Worm (Caenorhabditis elegans) whole organism, L1 larva: ENCODE results near the gene F47E1.1.

Source experiments
- C04F5.9 ChIP-seq: sonication (generic microtip); optimal IDR thresholded peaks from 2 replicates; lab custom pipeline; 2016; ENCODE audit warnings: missing genetic modification characterization, missing compliant biosample characterization
- F16B12.6 ChIP-seq: fragments of 150-350 bp; optimal IDR thresholded peaks from 2 replicates; lab custom pipeline; 2014; ENCODE audit warnings: missing biosample characterization, missing genetic modification characterization
- aha-1 ChIP-seq: fragments of 150-350 bp; optimal IDR thresholded peaks from 2 replicates; lab custom pipeline; 2014; ENCODE audit warnings: missing biosample characterization, missing genetic modification characterization
- alr-1 ChIP-seq: fragments of 200-800 bp; sonication (Bioruptor generic); optimal IDR thresholded peaks from 2 replicates; lab custom pipeline; 2018; ENCODE audit warnings: borderline replicate concordance, mild to moderate bottlenecking, missing genetic modification characterization, missing compliant biosample characterization
- ama-1 ChIP-seq: fragments of 150-350 bp; optimal IDR thresholded peaks from 2 replicates; lab custom pipeline; 2014
- ceh-63 ChIP-seq: fragments of 200-800 bp; sonication (Bioruptor generic); optimal IDR thresholded peaks from 2 replicates; lab custom pipeline; 2018; ENCODE audit warnings: mild to moderate bottlenecking, missing genetic modification characterization, missing compliant biosample characterization
- ceh-90 ChIP-seq: sonication (generic microtip); optimal IDR thresholded peaks from 2 replicates; lab custom pipeline; 2016; ENCODE audit warnings: missing genetic modification characterization, missing compliant biosample characterization
- dpl-1 ChIP-seq, 3 experiments: fragments of 150-350 bp in 2 of 3; sonication (generic microtip) in 1 of 3; optimal IDR thresholded peaks; 2 replicates each; lab custom pipeline; 2014 to 2017; ENCODE audit warnings: missing biosample characterization in 3 of 3, missing genetic modification characterization in 3 of 3, missing genetic modification reagents in 3 of 3
- dsc-1 ChIP-seq: sonication (generic microtip); optimal IDR thresholded peaks from 2 replicates; lab custom pipeline; 2016; ENCODE audit warnings: mild to moderate bottlenecking, missing genetic modification characterization, missing compliant biosample characterization
- egl-27 ChIP-seq, 2 experiments: fragments of 150-350 bp in 1 of 2; sonication (generic microtip); optimal IDR thresholded peaks; 3 replicates each; lab custom pipeline; 2017 to 2018; ENCODE audit warnings: missing biosample characterization in 2 of 2, missing genetic modification characterization in 2 of 2, missing genetic modification reagents in 2 of 2
- elt-2 ChIP-seq: sonication (generic microtip); optimal IDR thresholded peaks from 2 replicates; lab custom pipeline; 2016; ENCODE audit warnings: missing genetic modification characterization, mild to moderate bottlenecking, inconsistent platforms, missing compliant biosample characterization, missing genetic modification reagents
- elt-3 ChIP-seq, 6 experiments: fragments of 150-350 bp in 1 of 6; sonication (generic microtip); optimal IDR thresholded peaks; 2 replicates each; lab custom pipeline; 2017 to 2018; ENCODE audit warnings: missing biosample characterization in 6 of 6, missing genetic modification characterization in 6 of 6, inconsistent platforms in 1 of 6
- fkh-10 ChIP-seq: sonication (generic microtip); optimal IDR thresholded peaks from 2 replicates; lab custom pipeline; 2017; ENCODE audit warnings: missing biosample characterization, missing genetic modification reagents, missing genetic modification characterization
- fkh-4 ChIP-seq: sonication (generic microtip); optimal IDR thresholded peaks from 2 replicates; lab custom pipeline; 2016; ENCODE audit warnings: missing compliant biosample characterization, missing genetic modification characterization, borderline replicate concordance
- fkh-8 ChIP-seq: sonication (generic microtip); optimal IDR thresholded peaks from 2 replicates; lab custom pipeline; 2016; ENCODE audit warnings: mild to moderate bottlenecking, missing genetic modification characterization, missing compliant biosample characterization
- grh-1 ChIP-seq: fragments of 200-800 bp; sonication (Bioruptor generic); IDR thresholded peaks from 2 replicates; pipeline ENCODE4 v1.3.6; 2022; ENCODE audit warnings: missing genetic modification reagents, missing genetic modification characterization, missing compliant biosample characterization
- hlh-17 ChIP-seq: fragments of 200-800 bp; sonication (Bioruptor generic); optimal IDR thresholded peaks from 2 replicates; lab custom pipeline; 2018; ENCODE audit warnings: missing genetic modification characterization, mild to moderate bottlenecking, missing compliant biosample characterization, moderate library complexity, borderline replicate concordance
- hlh-4 ChIP-seq: sonication (generic microtip); optimal IDR thresholded peaks from 2 replicates; lab custom pipeline; 2016; ENCODE audit warnings: mild to moderate bottlenecking, missing genetic modification characterization, missing compliant biosample characterization
- irx-1 ChIP-seq: sonication (generic microtip); optimal IDR thresholded peaks from 2 replicates; lab custom pipeline; 2016; ENCODE audit warnings: missing genetic modification characterization, missing compliant biosample characterization
- isw-1 ChIP-seq: fragments of 200-800 bp; sonication (Bioruptor generic); IDR thresholded peaks from 2 replicates; pipeline ENCODE4 v1.3.6; 2022; ENCODE audit warnings: missing genetic modification characterization, missing compliant biosample characterization
- lin-13 ChIP-seq: fragments of 150-350 bp; optimal IDR thresholded peaks from 2 replicates; lab custom pipeline; 2014; ENCODE audit warnings: missing biosample characterization, missing genetic modification reagents, missing genetic modification characterization
- lin-14 ChIP-seq: fragments of 200-800 bp; sonication (Bioruptor generic); optimal IDR thresholded peaks from 2 replicates; lab custom pipeline; 2018; ENCODE audit warnings: mild to moderate bottlenecking, missing genetic modification characterization, moderate library complexity, missing compliant biosample characterization
- lin-15B ChIP-seq: fragments of 150-350 bp; sonication (generic microtip); optimal IDR thresholded peaks from 3 replicates; lab custom pipeline; 2014; ENCODE audit warnings: missing biosample characterization, missing genetic modification characterization
- lin-35 ChIP-seq, 2 experiments: fragments of 150-350 bp; optimal IDR thresholded peaks; 2 replicates each; lab custom pipeline; 2014; ENCODE audit warnings: missing biosample characterization in 2 of 2, missing genetic modification characterization in 2 of 2, missing genetic modification reagents in 2 of 2
- lin-39 ChIP-seq: fragments of 150-350 bp; optimal IDR thresholded peaks from 2 replicates; lab custom pipeline; 2014; ENCODE audit warnings: missing biosample characterization, missing genetic modification reagents, missing genetic modification characterization
- lsy-2 ChIP-seq, 2 experiments: fragments of 150-350 bp; optimal IDR thresholded peaks; 2 replicates each; lab custom pipeline; 2014; ENCODE audit warnings: missing biosample characterization in 2 of 2, missing genetic modification characterization in 2 of 2
- mdl-1 ChIP-seq, 2 experiments: fragments of 150-350 bp; optimal IDR thresholded peaks; 2 replicates each; lab custom pipeline; 2014 to 2017; ENCODE audit warnings: missing biosample characterization in 2 of 2, missing genetic modification characterization in 2 of 2, inconsistent platforms in 1 of 2
- mef-2 ChIP-seq: fragments of 150-350 bp; optimal IDR thresholded peaks from 2 replicates; lab custom pipeline; 2014; ENCODE audit warnings: missing biosample characterization, missing genetic modification characterization
- mep-1 ChIP-seq: fragments of 150-350 bp; optimal IDR thresholded peaks from 2 replicates; lab custom pipeline; 2014; ENCODE audit warnings: missing biosample characterization, missing genetic modification characterization
- nhr-12 ChIP-seq: sonication (generic microtip); optimal IDR thresholded peaks from 2 replicates; lab custom pipeline; 2017; ENCODE audit warnings: missing biosample characterization, missing genetic modification characterization
- nhr-28 ChIP-seq: fragments of 150-350 bp; optimal IDR thresholded peaks from 2 replicates; lab custom pipeline; 2014; ENCODE audit warnings: missing biosample characterization, missing genetic modification characterization
- nhr-47 ChIP-seq: sonication (generic microtip); optimal IDR thresholded peaks from 2 replicates; lab custom pipeline; 2016; ENCODE audit warnings: mild to moderate bottlenecking, missing genetic modification characterization, moderate library complexity, missing compliant biosample characterization
- nhr-71 ChIP-seq: sonication (generic microtip); optimal IDR thresholded peaks from 2 replicates; lab custom pipeline; 2016; ENCODE audit warnings: mild to moderate bottlenecking, missing genetic modification characterization, moderate library complexity, missing compliant biosample characterization
- nhr-76 ChIP-seq: sonication (generic microtip); optimal IDR thresholded peaks from 2 replicates; lab custom pipeline; 2017; ENCODE audit warnings: missing biosample characterization, missing genetic modification characterization
- nhr-85 ChIP-seq: sonication (generic microtip); peaks from one replicate; lab custom pipeline; 2016; ENCODE audit warnings: missing genetic modification characterization, inconsistent platforms, missing compliant biosample characterization
- pag-3 ChIP-seq: sonication (generic microtip); optimal IDR thresholded peaks from 2 replicates; lab custom pipeline; 2017; ENCODE audit warnings: missing genetic modification characterization, mild to moderate bottlenecking, missing compliant biosample characterization, antibody characterized with exemption, borderline replicate concordance; ENCODE audit not compliant: insufficient read depth
- pax-3 ChIP-seq: fragments of 200-800 bp; sonication (Bioruptor generic); optimal IDR thresholded peaks from 2 replicates; lab custom pipeline; 2018; ENCODE audit warnings: mild to moderate bottlenecking, missing genetic modification characterization, moderate library complexity, missing compliant biosample characterization
- pqm-1 ChIP-seq: sonication (generic microtip); optimal IDR thresholded peaks from 3 replicates; lab custom pipeline; 2017; ENCODE audit warnings: missing biosample characterization, missing genetic modification characterization
- rnt-1 ChIP-seq: sonication (generic microtip); optimal IDR thresholded peaks from 2 replicates; lab custom pipeline; 2016; ENCODE audit warnings: mild to moderate bottlenecking, missing genetic modification characterization, moderate library complexity, missing compliant biosample characterization
- skn-1 ChIP-seq: fragments of 150-350 bp; optimal IDR thresholded peaks from 2 replicates; lab custom pipeline; 2014; ENCODE audit warnings: missing biosample characterization, missing genetic modification characterization
- sptf-1 ChIP-seq: fragments of 150-350 bp; optimal IDR thresholded peaks from 2 replicates; lab custom pipeline; 2014; ENCODE audit warnings: missing biosample characterization, missing genetic modification characterization
- sup-37 ChIP-seq: fragments of 200-800 bp; sonication (Bioruptor generic); optimal IDR thresholded peaks from 2 replicates; lab custom pipeline; 2018; ENCODE audit warnings: mild to moderate bottlenecking, missing genetic modification characterization, missing compliant biosample characterization
- swsn-7 ChIP-seq: sonication (generic microtip); optimal IDR thresholded peaks from 2 replicates; lab custom pipeline; 2016; ENCODE audit warnings: missing genetic modification characterization, missing compliant biosample characterization
- tbx-2 ChIP-seq: sonication (generic microtip); optimal IDR thresholded peaks from 2 replicates; lab custom pipeline; 2016; ENCODE audit warnings: missing genetic modification characterization, missing compliant biosample characterization
- unc-86 ChIP-seq: sonication (generic microtip); optimal IDR thresholded peaks from 2 replicates; lab custom pipeline; 2016; ENCODE audit warnings: missing genetic modification characterization, missing compliant biosample characterization
- unc-98 ChIP-seq: fragments of 200-800 bp; sonication (Bioruptor generic); IDR thresholded peaks from 2 replicates; pipeline ENCODE4 v1.3.6; 2022; ENCODE audit warnings: missing genetic modification characterization, missing compliant biosample characterization
- xbp-1 ChIP-seq: sonication (generic microtip); optimal IDR thresholded peaks from 2 replicates; lab custom pipeline; 2016; ENCODE audit warnings: missing genetic modification characterization, missing compliant biosample characterization
- ztf-11 ChIP-seq, 2 experiments: sonication (generic microtip); optimal IDR thresholded peaks; 2 replicates each; lab custom pipeline; 2016 to 2017; ENCODE audit warnings: missing genetic modification characterization in 2 of 2, missing biosample characterization in 1 of 2, missing compliant biosample characterization in 1 of 2

Gene F47E1.1

DNA sequence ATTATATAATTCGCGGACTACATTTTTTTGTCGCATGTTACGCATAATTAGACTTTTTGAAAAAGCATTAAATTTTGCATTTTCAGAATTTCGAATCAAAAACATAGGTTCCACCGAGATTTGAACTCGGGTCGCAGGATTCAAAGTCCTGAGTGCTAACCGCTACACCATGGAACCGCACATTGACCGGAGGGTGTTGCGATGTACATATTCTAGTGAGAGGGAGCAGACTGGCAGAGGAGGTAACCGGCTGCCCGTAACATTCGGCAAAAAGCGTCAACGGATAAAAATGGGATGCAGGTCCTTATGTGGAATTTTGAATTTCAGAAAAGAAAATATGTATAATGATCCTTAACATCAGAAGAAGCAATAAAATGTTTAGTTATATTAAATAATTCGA is 1.2 kb downstream of the F47E1.1 start (continued):
- TF ChIP-seq egl-27 (tag; optimal IDR thresholded peaks at IDR 0.05; lab: Kevin White, UChicago) (no peak), fkh-8 (tag; lab: Kevin White, UChicago) (no peak), pqm-1 (tag; lab: Kevin White, UChicago) (no peak), tbx-2 (tag; lab: Kevin White, UChicago) (peak; percentile 14), fkh-10 (GFP tag; lab: Kevin White, UChicago) (no peak)

DNA sequence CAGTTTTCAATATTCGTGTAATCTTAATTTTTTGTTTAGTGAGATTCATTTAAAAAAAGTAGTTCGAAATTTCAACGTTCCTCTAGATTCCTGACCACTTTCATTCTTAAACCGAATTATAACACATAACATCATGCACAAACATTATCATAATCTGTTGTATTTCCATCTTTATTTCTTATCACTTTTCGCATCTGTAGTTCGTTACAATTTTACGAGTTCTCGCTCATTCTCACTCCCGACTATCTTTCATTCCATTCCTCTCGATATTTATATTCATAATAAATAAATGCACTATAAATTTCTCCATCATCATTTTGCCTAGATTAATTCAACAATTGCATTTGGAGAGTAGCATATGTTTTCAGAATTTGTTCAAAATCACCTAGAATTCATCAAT is 4.2 kb downstream of the F47E1.1 start:
- TF ChIP-seq mep-1 (tag; lab: Kevin White, UChicago) (no peak), nhr-47 (tag; lab: Kevin White, UChicago) (no peak), aha-1 (no peak), elt-2 (peak; percentile 49), lin-14 (GFP tag; lab: Kevin White, UChicago) (peak; percentile 11), fkh-4 (no peak)
- TF ChIP-seq, all 84 proteins: peak for 2

DNA sequence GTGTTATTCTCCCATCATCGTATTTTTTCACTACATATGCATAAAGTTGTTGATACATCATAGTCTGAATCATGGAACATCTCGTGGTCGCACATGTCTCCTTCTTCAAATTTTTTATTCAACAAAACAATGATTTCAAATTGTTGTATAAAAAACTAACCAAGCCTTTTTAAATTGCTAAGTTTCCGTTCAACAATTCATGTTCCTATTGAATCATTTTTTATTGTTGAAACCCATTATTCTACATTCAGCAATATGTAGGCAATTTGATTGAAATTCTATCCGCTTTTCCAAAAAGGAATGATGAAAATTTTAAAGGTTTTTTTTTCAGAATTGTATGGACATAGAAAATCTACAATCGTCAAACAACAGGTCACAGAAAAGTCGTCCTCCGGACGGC is 5.7 kb downstream of the F47E1.1 start, which contains the start of gene ajm-1:
Gene ajm-1 (plus strand): TSS at position 301 of the 400 bp plus-strand sequence.
- no peak for TF ChIP-seq irx-1 (tag; lab: Kevin White, UChicago)
- no peak for TF ChIP-seq ztf-11 (tag; optimal IDR thresholded peaks at IDR 0.05; lab: Kevin White, UChicago)
- no peak for TF ChIP-seq hlh-17 (GFP tag; lab: Kevin White, UChicago)
- no peak for TF ChIP-seq ama-1
- no peak for TF ChIP-seq rnt-1 (tag; lab: Kevin White, UChicago)
- no peak for TF ChIP-seq pax-3 (tag; lab: Kevin White, UChicago)
- TF ChIP-seq tbx-2 (tag; lab: Kevin White, UChicago) = no peak
- no peak for TF ChIP-seq lin-39 (tag; lab: Kevin White, UChicago)
- no peak for TF ChIP-seq mep-1 (tag; lab: Kevin White, UChicago)
- TF ChIP-seq xbp-1 (tag; lab: Kevin White, UChicago) = no peak
- TF ChIP-seq lin-35 (GFP tag; optimal IDR thresholded peaks at IDR 0.05; lab: Kevin White, UChicago) = no peak
- no peak for TF ChIP-seq grh-1 (GFP tag; lab: Robert Waterston, UW)
- no peak for TF ChIP-seq dpl-1 (GFP tag; optimal IDR thresholded peaks at IDR 0.05; lab: Kevin White, UChicago)
- no peak for TF ChIP-seq lsy-2 (tag; optimal IDR thresholded peaks at IDR 0.05; lab: Kevin White, UChicago)
- TF ChIP-seq F16B12.6 (tag; lab: Kevin White, UChicago) = no peak
- TF ChIP-seq unc-98 (GFP tag; lab: Robert Waterston, UW) = no peak
- no peak for TF ChIP-seq skn-1 (tag; lab: Kevin White, UChicago)

DNA sequence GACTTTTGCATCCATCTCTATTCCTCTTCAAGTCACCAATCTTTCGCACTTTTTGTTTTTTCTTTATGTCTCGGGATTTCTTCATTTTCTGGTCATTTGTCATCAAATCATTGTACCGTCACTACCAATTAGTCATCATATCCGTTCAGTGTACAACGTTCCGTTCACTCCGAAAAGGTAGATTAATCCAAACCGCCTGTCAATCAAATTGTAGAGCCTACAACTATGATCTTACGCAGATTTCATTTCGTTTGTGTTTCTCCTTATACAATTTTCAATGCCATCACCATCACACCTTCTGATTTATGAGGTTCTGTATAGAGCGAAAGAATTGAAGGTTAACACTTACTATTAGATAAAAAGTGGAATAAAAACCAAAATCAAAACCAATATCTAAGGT is 8.9 kb downstream of the F47E1.1 start:
- TF ChIP-seq skn-1 (tag; lab: Kevin White, UChicago) = peak; percentile 6
- no peak for TF ChIP-seq nhr-28 (tag; lab: Kevin White, UChicago)
- TF ChIP-seq C04F5.9 (tag; lab: Kevin White, UChicago) = no peak
- TF ChIP-seq ceh-63 (GFP tag; lab: Kevin White, UChicago) = no peak
- TF ChIP-seq sptf-1 (tag; lab: Kevin White, UChicago) = no peak
- peak; percentile 18 for TF ChIP-seq nhr-71 (tag; lab: Kevin White, UChicago)
- no peak for TF ChIP-seq nhr-12 (tag; lab: Kevin White, UChicago)
- no peak for TF ChIP-seq lin-15B
- TF ChIP-seq nhr-47 (tag; lab: Kevin White, UChicago) = no peak
- TF ChIP-seq lin-13 = peak; percentile 10
- no peak for TF ChIP-seq swsn-7
- no peak for TF ChIP-seq hlh-4 (tag; lab: Kevin White, UChicago)
- no peak for TF ChIP-seq nhr-76 (tag; lab: Kevin White, UChicago)
- no peak for TF ChIP-seq isw-1
- TF ChIP-seq dsc-1 = no peak
- TF ChIP-seq elt-3 (tag; optimal IDR thresholded peaks at IDR 0.05; lab: Kevin White, UChicago) = no peak
- no peak for TF ChIP-seq pag-3 (tag; lab: Kevin White, UChicago)
- no peak for TF ChIP-seq alr-1 (tag; lab: Kevin White, UChicago)
- TF ChIP-seq mef-2 (tag; lab: Kevin White, UChicago) = no peak
- TF ChIP-seq unc-86 (tag; lab: Kevin White, UChicago) = no peak
- TF ChIP-seq mdl-1 (tag; optimal IDR thresholded peaks at IDR 0.05; lab: Kevin White, UChicago) = no peak
- TF ChIP-seq sup-37 = no peak
- TF ChIP-seq hlh-17 (GFP tag; lab: Kevin White, UChicago) = no peak
- no peak for TF ChIP-seq ceh-90
- peak; percentile 86 for TF ChIP-seq nhr-85 (tag; lab: Kevin White, UChicago)
